Worm (Caenorhabditis elegans) whole organism, L4/young adult: ENCODE results near the gene Y62H9A.15.

Experiments
- W03F9.2 ChIP-seq: fragments of 150-350 bp; optimal IDR thresholded peaks from 2 replicates; lab custom pipeline; 2014; ENCODE audit warnings: missing biosample characterization, missing genetic modification characterization
- dao-5 ChIP-seq: sonication (generic microtip); optimal IDR thresholded peaks from 2 replicates; lab custom pipeline; 2016; ENCODE audit warnings: missing genotype, missing genetic modification characterization, moderate library complexity, missing compliant biosample characterization
- him-1 ChIP-seq: sonication (generic microtip); optimal IDR thresholded peaks from 2 replicates; lab custom pipeline; 2016; ENCODE audit warnings: missing genotype, missing genetic modification reagents, missing genetic modification characterization, missing compliant biosample characterization

DNA sequence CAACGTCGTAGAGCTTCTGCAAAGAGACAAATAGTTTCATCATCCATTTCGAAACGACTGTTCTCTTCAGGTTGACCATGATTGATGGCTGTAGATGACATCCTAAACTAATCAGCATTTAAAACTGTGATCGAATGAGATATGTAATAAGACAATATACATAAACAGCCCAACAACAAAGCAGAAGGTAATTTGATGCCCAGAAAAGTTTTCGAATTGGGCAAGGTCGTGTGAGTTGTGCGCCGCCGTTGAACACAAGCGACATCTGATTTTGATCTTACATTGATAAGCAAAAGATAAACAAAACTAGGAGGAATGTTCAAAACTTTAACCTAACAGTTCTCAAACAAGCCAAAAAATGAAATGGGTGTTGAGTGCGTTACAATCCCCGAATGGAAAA is 24.4 kb downstream of the Y62H9A.15 start, which contains the start of gene Y62H9A.7:
- TF ChIP-seq W03F9.2 (tag; lab: Kevin White, UChicago) (no peak), dao-5 (tag; lab: Kevin White, UChicago) (no peak), him-1 (tag; lab: Kevin White, UChicago) (no peak)
